Worm (Caenorhabditis elegans) whole organism, L1 larva: ENCODE measurements around the gene B0554.4.

Source experiments
- F16B12.6 ChIP-seq: fragments of 150-350 bp; optimal IDR thresholded peaks from 2 replicates; lab custom pipeline; 2014; ENCODE audit warnings: missing biosample characterization, missing genetic modification characterization
- Y116A8C.19 ChIP-seq: sonication (generic microtip); optimal IDR thresholded peaks from 2 replicates; lab custom pipeline; 2016; ENCODE audit warnings: missing compliant biosample characterization, missing genetic modification characterization, borderline replicate concordance
- aha-1 ChIP-seq: fragments of 150-350 bp; optimal IDR thresholded peaks from 2 replicates; lab custom pipeline; 2014; ENCODE audit warnings: missing biosample characterization, missing genetic modification characterization
- alr-1 ChIP-seq: fragments of 200-800 bp; sonication (Bioruptor generic); optimal IDR thresholded peaks from 2 replicates; lab custom pipeline; 2018; ENCODE audit warnings: borderline replicate concordance, mild to moderate bottlenecking, missing genetic modification characterization, missing compliant biosample characterization
- aly-2 ChIP-seq: fragments of 150-350 bp; optimal IDR thresholded peaks from 2 replicates; lab custom pipeline; 2014; ENCODE audit warnings: missing biosample characterization, missing genetic modification characterization
- ama-1 ChIP-seq: fragments of 150-350 bp; optimal IDR thresholded peaks from 2 replicates; lab custom pipeline; 2014
- ceh-63 ChIP-seq: fragments of 200-800 bp; sonication (Bioruptor generic); optimal IDR thresholded peaks from 2 replicates; lab custom pipeline; 2018; ENCODE audit warnings: mild to moderate bottlenecking, missing genetic modification characterization, missing compliant biosample characterization
- ceh-8 ChIP-seq: fragments of 200-800 bp; sonication (Bioruptor generic); optimal IDR thresholded peaks from 2 replicates; lab custom pipeline; 2018; ENCODE audit warnings: mild to moderate bottlenecking, missing genetic modification characterization, moderate library complexity, missing compliant biosample characterization
- ceh-82 ChIP-seq, 3 experiments: fragments of 150-350 bp in 1 of 3; sonication (generic microtip) in 2 of 3; optimal IDR thresholded peaks; 2 replicates each; lab custom pipeline; 2014 to 2017; ENCODE audit warnings: missing biosample characterization in 3 of 3, missing genetic modification characterization in 3 of 3
- ceh-88 ChIP-seq: fragments of 200-800 bp; sonication (Bioruptor generic); IDR thresholded peaks from 2 replicates; pipeline ENCODE4 v1.3.6; 2022; ENCODE audit warnings: missing genetic modification characterization, missing compliant biosample characterization
- ceh-90 ChIP-seq: sonication (generic microtip); optimal IDR thresholded peaks from 2 replicates; lab custom pipeline; 2016; ENCODE audit warnings: missing genetic modification characterization, missing compliant biosample characterization
- ces-1 ChIP-seq: fragments of 150-350 bp; optimal IDR thresholded peaks from 2 replicates; lab custom pipeline; 2014; ENCODE audit warnings: missing biosample characterization, missing genetic modification reagents, missing genetic modification characterization
- dpl-1 ChIP-seq, 3 experiments: fragments of 150-350 bp in 2 of 3; sonication (generic microtip) in 1 of 3; optimal IDR thresholded peaks; 2 replicates each; lab custom pipeline; 2014 to 2017; ENCODE audit warnings: missing biosample characterization in 3 of 3, missing genetic modification characterization in 3 of 3, missing genetic modification reagents in 3 of 3
- efl-3 ChIP-seq: fragments of 200-800 bp; sonication (Bioruptor generic); optimal IDR thresholded peaks from 2 replicates; lab custom pipeline; 2018; ENCODE audit warnings: mild to moderate bottlenecking, missing genetic modification characterization, missing compliant biosample characterization
- egl-27 ChIP-seq, 2 experiments: fragments of 150-350 bp in 1 of 2; sonication (generic microtip); optimal IDR thresholded peaks; 3 replicates each; lab custom pipeline; 2017 to 2018; ENCODE audit warnings: missing biosample characterization in 2 of 2, missing genetic modification characterization in 2 of 2, missing genetic modification reagents in 2 of 2
- elt-2 ChIP-seq: sonication (generic microtip); optimal IDR thresholded peaks from 2 replicates; lab custom pipeline; 2016; ENCODE audit warnings: missing genetic modification characterization, mild to moderate bottlenecking, inconsistent platforms, missing compliant biosample characterization, missing genetic modification reagents
- ets-5 ChIP-seq: fragments of 200-800 bp; sonication (Bioruptor generic); IDR thresholded peaks from 2 replicates; pipeline ENCODE4 v1.3.6; 2022; ENCODE audit warnings: missing genetic modification characterization, missing compliant biosample characterization
- fkh-8 ChIP-seq: sonication (generic microtip); optimal IDR thresholded peaks from 2 replicates; lab custom pipeline; 2016; ENCODE audit warnings: mild to moderate bottlenecking, missing genetic modification characterization, missing compliant biosample characterization
- hlh-17 ChIP-seq: fragments of 200-800 bp; sonication (Bioruptor generic); optimal IDR thresholded peaks from 2 replicates; lab custom pipeline; 2018; ENCODE audit warnings: missing genetic modification characterization, mild to moderate bottlenecking, missing compliant biosample characterization, moderate library complexity, borderline replicate concordance
- hpl-2 ChIP-seq: fragments of 150-350 bp; optimal IDR thresholded peaks from 2 replicates; lab custom pipeline; 2014; ENCODE audit warnings: missing biosample characterization, missing genetic modification reagents, missing genetic modification characterization
- irx-1 ChIP-seq: sonication (generic microtip); optimal IDR thresholded peaks from 2 replicates; lab custom pipeline; 2016; ENCODE audit warnings: missing genetic modification characterization, missing compliant biosample characterization
- isw-1 ChIP-seq: fragments of 200-800 bp; sonication (Bioruptor generic); IDR thresholded peaks from 2 replicates; pipeline ENCODE4 v1.3.6; 2022; ENCODE audit warnings: missing genetic modification characterization, missing compliant biosample characterization
- lin-14 ChIP-seq: fragments of 200-800 bp; sonication (Bioruptor generic); optimal IDR thresholded peaks from 2 replicates; lab custom pipeline; 2018; ENCODE audit warnings: mild to moderate bottlenecking, missing genetic modification characterization, moderate library complexity, missing compliant biosample characterization
- lin-15B ChIP-seq: fragments of 150-350 bp; sonication (generic microtip); optimal IDR thresholded peaks from 3 replicates; lab custom pipeline; 2014; ENCODE audit warnings: missing biosample characterization, missing genetic modification characterization
- lin-35 ChIP-seq, 2 experiments: fragments of 150-350 bp; optimal IDR thresholded peaks; 2 replicates each; lab custom pipeline; 2014; ENCODE audit warnings: missing biosample characterization in 2 of 2, missing genetic modification characterization in 2 of 2, missing genetic modification reagents in 2 of 2
- lir-3 ChIP-seq: sonication (generic microtip); optimal IDR thresholded peaks from 2 replicates; lab custom pipeline; 2016; ENCODE audit warnings: mild to moderate bottlenecking, missing genetic modification characterization, moderate library complexity, missing compliant biosample characterization; ENCODE audit not compliant: poor library complexity
- mab-9 ChIP-seq: fragments of 200-800 bp; sonication (Bioruptor generic); IDR thresholded peaks from 2 replicates; pipeline ENCODE4 v1.3.6; 2022; ENCODE audit warnings: missing genetic modification reagents, missing genetic modification characterization, missing compliant biosample characterization
- nhr-19 ChIP-seq: fragments of 200-800 bp; sonication (Bioruptor generic); conservative IDR thresholded peaks from 2 replicates; pipeline ENCODE4 v1.3.6; 2022; ENCODE audit warnings: missing genetic modification characterization, missing compliant biosample characterization
- nhr-20 ChIP-seq: sonication (generic microtip); optimal IDR thresholded peaks from 2 replicates; lab custom pipeline; 2016; ENCODE audit warnings: mild to moderate bottlenecking, missing genetic modification characterization, missing compliant biosample characterization
- nhr-237 ChIP-seq: fragments of 150-350 bp; optimal IDR thresholded peaks from 2 replicates; lab custom pipeline; 2014; ENCODE audit warnings: missing biosample characterization, missing genetic modification characterization
- nhr-71 ChIP-seq: sonication (generic microtip); optimal IDR thresholded peaks from 2 replicates; lab custom pipeline; 2016; ENCODE audit warnings: mild to moderate bottlenecking, missing genetic modification characterization, moderate library complexity, missing compliant biosample characterization
- nhr-77 ChIP-seq: fragments of 150-350 bp; optimal IDR thresholded peaks from 2 replicates; lab custom pipeline; 2014; ENCODE audit warnings: missing biosample characterization, missing genetic modification characterization
- nhr-84 ChIP-seq: sonication (generic microtip); optimal IDR thresholded peaks from 2 replicates; lab custom pipeline; 2017; ENCODE audit warnings: missing biosample characterization, missing genetic modification characterization
- nhr-85 ChIP-seq: sonication (generic microtip); peaks from one replicate; lab custom pipeline; 2016; ENCODE audit warnings: missing genetic modification characterization, inconsistent platforms, missing compliant biosample characterization
- nhr-90 ChIP-seq: sonication (generic microtip); optimal IDR thresholded peaks from 2 replicates; lab custom pipeline; 2016; ENCODE audit warnings: mild to moderate bottlenecking, missing genetic modification characterization, missing compliant biosample characterization; ENCODE audit not compliant: poor library complexity
- pag-3 ChIP-seq: sonication (generic microtip); optimal IDR thresholded peaks from 2 replicates; lab custom pipeline; 2017; ENCODE audit warnings: missing genetic modification characterization, mild to moderate bottlenecking, missing compliant biosample characterization, antibody characterized with exemption, borderline replicate concordance; ENCODE audit not compliant: insufficient read depth
- pqm-1 ChIP-seq: sonication (generic microtip); optimal IDR thresholded peaks from 3 replicates; lab custom pipeline; 2017; ENCODE audit warnings: missing biosample characterization, missing genetic modification characterization
- rnt-1 ChIP-seq: sonication (generic microtip); optimal IDR thresholded peaks from 2 replicates; lab custom pipeline; 2016; ENCODE audit warnings: mild to moderate bottlenecking, missing genetic modification characterization, moderate library complexity, missing compliant biosample characterization
- skn-1 ChIP-seq: fragments of 150-350 bp; optimal IDR thresholded peaks from 2 replicates; lab custom pipeline; 2014; ENCODE audit warnings: missing biosample characterization, missing genetic modification characterization
- snpc-4 ChIP-seq: fragments of 150-350 bp; optimal IDR thresholded peaks from 2 replicates; lab custom pipeline; 2014; ENCODE audit warnings: missing biosample characterization, missing genetic modification characterization
- sox-4 ChIP-seq: sonication (generic microtip); optimal IDR thresholded peaks from 2 replicates; lab custom pipeline; 2016; ENCODE audit warnings: missing genetic modification characterization, missing compliant biosample characterization
- tlp-1 ChIP-seq: fragments of 150-350 bp; optimal IDR thresholded peaks from 2 replicates; lab custom pipeline; 2014; ENCODE audit warnings: missing biosample characterization, missing genetic modification characterization
- unc-30 ChIP-seq: sonication (generic microtip); optimal IDR thresholded peaks from 2 replicates; lab custom pipeline; 2017; ENCODE audit warnings: missing biosample characterization, missing genetic modification characterization
- unc-62 ChIP-seq: fragments of 150-350 bp; optimal IDR thresholded peaks from 2 replicates; lab custom pipeline; 2014; ENCODE audit warnings: missing biosample characterization, missing genetic modification reagents, missing genetic modification characterization
- unc-86 ChIP-seq: sonication (generic microtip); optimal IDR thresholded peaks from 2 replicates; lab custom pipeline; 2016; ENCODE audit warnings: missing genetic modification characterization, missing compliant biosample characterization
- unc-98 ChIP-seq: fragments of 200-800 bp; sonication (Bioruptor generic); IDR thresholded peaks from 2 replicates; pipeline ENCODE4 v1.3.6; 2022; ENCODE audit warnings: missing genetic modification characterization, missing compliant biosample characterization
- vab-15 ChIP-seq: sonication (generic microtip); optimal IDR thresholded peaks from 2 replicates; lab custom pipeline; 2017; ENCODE audit warnings: missing genotype, mild to moderate bottlenecking, missing genetic modification characterization, missing compliant biosample characterization

Gene B0554.4

ce11 chrV:457839-458238 is 28.9 kb downstream of the B0554.4 start:
- no peak for TF ChIP-seq ces-1 (GFP tag; lab: Kevin White, UChicago)
- no peak for TF ChIP-seq efl-3
- no peak for TF ChIP-seq ceh-8 (GFP tag; lab: Kevin White, UChicago)
- TF ChIP-seq Y116A8C.19 (tag; lab: Kevin White, UChicago), result no peak
- TF ChIP-seq vab-15 (tag; lab: Kevin White, UChicago), result no peak
- TF ChIP-seq hlh-17 (GFP tag; lab: Kevin White, UChicago), result no peak
- no peak for TF ChIP-seq F16B12.6

- peak; percentile 48 for TF ChIP-seq nhr-20 (tag; lab: Kevin White, UChicago)
- no peak for TF ChIP-seq mab-9
- peak; percentile 4 for TF ChIP-seq nhr-90 (tag; lab: Kevin White, UChicago)
- TF ChIP-seq unc-86, result no peak
- TF ChIP-seq fkh-8, result no peak
- no peak for TF ChIP-seq sox-4
- TF ChIP-seq ets-5 (GFP tag; lab: Robert Waterston, UW), result no peak
- TF ChIP-seq rnt-1 (tag; lab: Kevin White, UChicago), result no peak
- no peak for TF ChIP-seq unc-98 (GFP tag; lab: Robert Waterston, UW)
- TF ChIP-seq ces-1 (GFP tag; lab: Kevin White, UChicago), result no peak
- no peak for TF ChIP-seq nhr-19 (GFP tag; lab: Robert Waterston, UW)
- no peak for TF ChIP-seq vab-15 (tag; lab: Kevin White, UChicago)
- TF ChIP-seq irx-1 (tag; lab: Kevin White, UChicago), result no peak
- TF ChIP-seq nhr-237 (tag; lab: Kevin White, UChicago), result no peak
- TF ChIP-seq lin-35 (GFP tag; optimal IDR thresholded peaks at IDR 0.05; lab: Kevin White, UChicago), result peak in 1 of 2 experiments; percentile 39
- no peak for TF ChIP-seq alr-1 (tag; lab: Kevin White, UChicago)
- no peak for TF ChIP-seq snpc-4 (tag; lab: Kevin White, UChicago)
- no peak for TF ChIP-seq ceh-82 (tag; optimal IDR thresholded peaks at IDR 0.05; lab: Kevin White, UChicago)
- TF ChIP-seq egl-27 (tag; optimal IDR thresholded peaks at IDR 0.05; lab: Kevin White, UChicago), result no peak
- TF ChIP-seq Y116A8C.19 (tag; lab: Kevin White, UChicago), result no peak
- TF ChIP-seq aly-2 (tag; lab: Kevin White, UChicago), result no peak
- no peak for TF ChIP-seq tlp-1 (tag; lab: Kevin White, UChicago)
- TF ChIP-seq ceh-63 (GFP tag; lab: Kevin White, UChicago), result no peak
- TF ChIP-seq lin-14 (GFP tag; lab: Kevin White, UChicago), result no peak
- TF ChIP-seq hpl-2 (GFP tag; lab: Kevin White, UChicago), result no peak
- TF ChIP-seq nhr-77 (tag; lab: Kevin White, UChicago), result no peak
- no peak for TF ChIP-seq aha-1 (tag; lab: Kevin White, UChicago)
- TF ChIP-seq ceh-88 (GFP tag; lab: Robert Waterston, UW), result no peak
- TF ChIP-seq nhr-71 (tag; lab: Kevin White, UChicago), result peak; percentile 43
- no peak for TF ChIP-seq unc-30 (tag; lab: Kevin White, UChicago)
- peak; percentile 83 for TF ChIP-seq elt-2 (tag; lab: Kevin White, UChicago)
Measured at ce11 chrV:459464-459863, 30.5 kb downstream of the B0554.4 start, which contains the start of gene nhr-203. TSS of gene nhr-203 (plus strand) at chrV:459795.

ce11 chrV:462263-462662 is 33.3 kb downstream of the B0554.4 start, which contains the start of gene nhr-202:
TSS of gene nhr-202 (plus strand) at chrV:462588.
- TF ChIP-seq nhr-85 (tag; lab: Kevin White, UChicago), result peak; percentile 70
- TF ChIP-seq hpl-2 (GFP tag; lab: Kevin White, UChicago), result no peak
- TF ChIP-seq unc-62 (GFP tag; lab: Kevin White, UChicago), result no peak
- no peak for TF ChIP-seq ama-1 (lab: Kevin White, UChicago)
- no peak for TF ChIP-seq pag-3 (tag; lab: Kevin White, UChicago)
- TF ChIP-seq lir-3, result no peak
- TF ChIP-seq ceh-63 (GFP tag; lab: Kevin White, UChicago), result no peak
- no peak for TF ChIP-seq nhr-84 (tag; lab: Kevin White, UChicago)
- TF ChIP-seq ceh-88 (GFP tag; lab: Robert Waterston, UW), result no peak
- no peak for TF ChIP-seq ceh-90
- TF ChIP-seq sox-4, result no peak
- no peak for TF ChIP-seq ceh-8 (GFP tag; lab: Kevin White, UChicago)
- TF ChIP-seq pqm-1, result no peak
- no peak for TF ChIP-seq lin-14 (GFP tag; lab: Kevin White, UChicago)
- TF ChIP-seq unc-30 (tag; lab: Kevin White, UChicago), result no peak
- TF ChIP-seq ces-1 (GFP tag; lab: Kevin White, UChicago), result no peak
- no peak for TF ChIP-seq dpl-1 (GFP tag; optimal IDR thresholded peaks at IDR 0.05; lab: Kevin White, UChicago)
- peak; percentile 39 for TF ChIP-seq nhr-71 (tag; lab: Kevin White, UChicago)
- TF ChIP-seq lin-15B (tag; lab: Kevin White, UChicago), result no peak
- TF ChIP-seq nhr-20 (tag; lab: Kevin White, UChicago), result peak; percentile 66
- no peak for TF ChIP-seq unc-98 (GFP tag; lab: Robert Waterston, UW)
- TF ChIP-seq isw-1 (GFP tag; lab: Robert Waterston, UW), result no peak
- TF ChIP-seq elt-2 (tag; lab: Kevin White, UChicago), result peak; percentile 24
- TF ChIP-seq skn-1 (tag; lab: Kevin White, UChicago), result no peak
